Fruit fly (Drosophila melanogaster): ENCODE measurements around the gene CG10353.

DNA sequence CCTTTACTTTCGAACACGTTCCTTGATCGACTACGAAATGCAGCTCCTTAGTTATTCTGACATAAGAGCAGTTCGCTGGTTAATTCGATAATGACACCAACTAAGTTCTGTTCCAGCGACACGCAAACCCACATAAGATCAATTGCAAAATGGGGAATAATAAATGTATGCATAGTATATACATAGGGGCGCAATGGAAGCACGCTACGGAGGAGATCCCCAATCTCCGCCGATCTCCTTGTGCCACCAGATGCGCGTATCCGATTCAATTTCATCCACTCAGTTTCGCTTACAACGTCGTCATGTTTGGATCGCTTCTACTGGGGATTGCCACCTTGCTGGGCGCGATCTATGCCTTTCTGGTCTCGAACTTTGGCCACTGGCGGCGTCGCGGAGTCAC lies 47.7 kb downstream of the CG10353 start, which contains the start of gene Cyp28c1:
- TF ChIP-seq psq (optimal IDR thresholded peaks at IDR 0.05) (no peak), pan (optimal IDR thresholded peaks at IDR 0.05) (no peak), CG8478 (optimal IDR thresholded peaks at IDR 0.05) (no peak), Dll (optimal IDR thresholded peaks at IDR 0.05) (no peak)
